Fruit fly (Drosophila melanogaster) whole organism, embryonic: ENCODE measurements around the gene HDAC4.

ENCODE experiments used
- CG10267 ChIP-seq: fragments of 200-800 bp; sonication (Bioruptor generic); optimal IDR thresholded peaks from 2 replicates; lab custom pipeline; 2018; ENCODE audit warnings: missing biosample characterization, mild to moderate bottlenecking, missing genetic modification characterization, moderate library complexity
- CG10565 ChIP-seq: fragments of 200-800 bp; sonication (Bioruptor generic); optimal IDR thresholded peaks from 3 replicates; lab custom pipeline; 2016; ENCODE audit warnings: missing biosample characterization, mild to moderate bottlenecking, missing genetic modification characterization
- CG10979 ChIP-seq: fragments of 200-800 bp; sonication (Bioruptor generic); optimal IDR thresholded peaks from 2 replicates; lab custom pipeline; 2018; ENCODE audit warnings: missing biosample characterization, mild to moderate bottlenecking, missing genetic modification characterization, moderate library complexity
- CG11247 ChIP-seq: fragments of 200-800 bp; sonication (Bioruptor generic); IDR thresholded peaks from 2 replicates; pipeline ENCODE4 v1.3.6; 2022; ENCODE audit warnings: missing biosample characterization, missing genetic modification characterization
- CG11560 ChIP-seq: fragments of 200-800 bp; sonication (Bioruptor generic); IDR thresholded peaks from 3 replicates; pipeline ENCODE4 v1.3.6; 2022; ENCODE audit warnings: missing biosample characterization, missing genetic modification characterization
- CG12104 ChIP-seq: fragments of 200-800 bp; sonication (Bioruptor generic); optimal IDR thresholded peaks from 3 replicates; lab custom pipeline; 2016; ENCODE audit warnings: missing biosample characterization, missing genetic modification characterization
- CG12155 ChIP-seq: fragments of 200-800 bp; sonication (Bioruptor generic); optimal IDR thresholded peaks from 3 replicates; lab custom pipeline; 2016; ENCODE audit warnings: missing biosample characterization, missing genetic modification characterization
- CG12769 ChIP-seq: fragments of 200-800 bp; sonication (Bioruptor generic); optimal IDR thresholded peaks from 2 replicates; lab custom pipeline; 2019; ENCODE audit warnings: missing biosample characterization, mild to moderate bottlenecking, missing genetic modification characterization, moderate library complexity
- CG13775 ChIP-seq: fragments of 200-800 bp; sonication (Bioruptor generic); optimal IDR thresholded peaks from 3 replicates; lab custom pipeline; 2017; ENCODE audit warnings: missing biosample characterization, mild to moderate bottlenecking, missing genetic modification characterization
- CG14014 ChIP-seq: fragments of 200-800 bp; sonication (Bioruptor generic); IDR thresholded peaks from 2 replicates; pipeline ENCODE4 v1.3.6; 2022; ENCODE audit warnings: missing biosample characterization, missing genetic modification characterization
- CG17186 ChIP-seq: fragments of 200-800 bp; sonication (Bioruptor generic); optimal IDR thresholded peaks from 3 replicates; lab custom pipeline; 2017; ENCODE audit warnings: missing biosample characterization, missing genetic modification reagents, missing genetic modification characterization
- CG31365 ChIP-seq: fragments of 200-800 bp; sonication (Bioruptor generic); optimal IDR thresholded peaks from 2 replicates; lab custom pipeline; 2018; ENCODE audit warnings: missing biosample characterization, mild to moderate bottlenecking, missing genetic modification characterization
- CG32772 ChIP-seq: fragments of 200-800 bp; sonication (Bioruptor generic); IDR thresholded peaks from 2 replicates; pipeline ENCODE4 v1.3.6; 2022; ENCODE audit warnings: missing biosample characterization, missing genetic modification characterization
- CG34376 ChIP-seq: fragments of 200-800 bp; sonication (Bioruptor generic); optimal IDR thresholded peaks from 2 replicates; lab custom pipeline; 2018; ENCODE audit warnings: missing biosample characterization, mild to moderate bottlenecking, missing genetic modification characterization
- CG3838 ChIP-seq: fragments of 200-800 bp; sonication (Bioruptor generic); optimal IDR thresholded peaks from 3 replicates; lab custom pipeline; 2016; ENCODE audit warnings: missing biosample characterization, missing genetic modification characterization
- CG6254 ChIP-seq: fragments of 200-800 bp; sonication (Bioruptor generic); optimal IDR thresholded peaks from 3 replicates; lab custom pipeline; 2017; ENCODE audit warnings: mild to moderate bottlenecking, missing biosample characterization, missing genetic modification reagents, missing genetic modification characterization
- CG6689 ChIP-seq: fragments of 200-800 bp; sonication (Bioruptor generic); IDR thresholded peaks from 2 replicates; pipeline ENCODE4 v1.3.6; 2022; ENCODE audit warnings: missing biosample characterization, missing genetic modification characterization
- CG7357 ChIP-seq: fragments of 200-800 bp; sonication (Bioruptor generic); IDR thresholded peaks from 3 replicates; pipeline ENCODE4 v1.3.6; 2022; ENCODE audit warnings: missing biosample characterization, missing genetic modification characterization
- CG8281 ChIP-seq: fragments of 200-800 bp; sonication (Bioruptor generic); optimal IDR thresholded peaks from 2 replicates; lab custom pipeline; 2018; ENCODE audit warnings: missing biosample characterization, mild to moderate bottlenecking, missing genetic modification characterization, moderate library complexity
- CG8388 ChIP-seq: fragments of 200-800 bp; sonication (Bioruptor generic); optimal IDR thresholded peaks from 2 replicates; lab custom pipeline; 2019; ENCODE audit warnings: missing biosample characterization, mild to moderate bottlenecking, missing genetic modification characterization, moderate library complexity
- CG9817 ChIP-seq: fragments of 200-800 bp; sonication (Bioruptor generic); optimal IDR thresholded peaks from 2 replicates; lab custom pipeline; 2018; ENCODE audit warnings: missing biosample characterization, mild to moderate bottlenecking, missing genetic modification characterization, moderate library complexity
- CHES-1-like ChIP-seq: fragments of 200-800 bp; sonication (Bioruptor generic); optimal IDR thresholded peaks from 2 replicates; lab custom pipeline; 2016; ENCODE audit warnings: missing biosample characterization, missing genetic modification characterization
- Dfd ChIP-seq, 2 experiments: fragments of >200 bp; optimal IDR thresholded peaks; 2 replicates each; lab custom pipeline; 2017; ENCODE audit warnings: missing biosample characterization in 2 of 2, missing genetic modification characterization in 2 of 2
- ERR ChIP-seq: fragments of 200-800 bp; sonication (Bioruptor generic); optimal IDR thresholded peaks from 2 replicates; lab custom pipeline; 2016; ENCODE audit warnings: missing biosample characterization, missing genetic modification characterization
- H2.0 ChIP-seq: fragments of 200-800 bp; sonication (Bioruptor generic); IDR thresholded peaks from 2 replicates; pipeline ENCODE4 v1.3.6; 2022; ENCODE audit warnings: missing biosample characterization, missing genetic modification characterization
- HmgD ChIP-seq: fragments of 200-800 bp; sonication (Bioruptor generic); optimal IDR thresholded peaks from 3 replicates; lab custom pipeline; 2016; ENCODE audit warnings: missing biosample characterization, missing genetic modification characterization
- Hmx ChIP-seq: fragments of 200-800 bp; sonication (Bioruptor generic); optimal IDR thresholded peaks from 2 replicates; lab custom pipeline; 2016; ENCODE audit warnings: missing biosample characterization, missing genetic modification characterization
- Lim3 ChIP-seq: fragments of 200-800 bp; sonication (Bioruptor generic); IDR thresholded peaks from 2 replicates; pipeline ENCODE4 v1.3.6; 2022; ENCODE audit warnings: missing biosample characterization, missing genetic modification characterization
- Ssrp ChIP-seq: fragments of 200-800 bp; sonication (Bioruptor generic); optimal IDR thresholded peaks from 2 replicates; lab custom pipeline; 2018; ENCODE audit warnings: missing biosample characterization, mild to moderate bottlenecking, missing genetic modification characterization, moderate library complexity
- YL-1 ChIP-seq: fragments of 200-800 bp; sonication (Bioruptor generic); optimal IDR thresholded peaks from 3 replicates; lab custom pipeline; 2017; ENCODE audit warnings: missing biosample characterization, mild to moderate bottlenecking, missing genetic modification characterization
- ac ChIP-seq: fragments of 200-800 bp; sonication (Bioruptor generic); optimal IDR thresholded peaks from 3 replicates; lab custom pipeline; 2017; ENCODE audit warnings: missing biosample characterization, mild to moderate bottlenecking, missing genetic modification characterization
- bcd ChIP-seq: fragments of 200-800 bp; sonication (Bioruptor generic); optimal IDR thresholded peaks from 2 replicates; lab custom pipeline; 2017; ENCODE audit warnings: missing biosample characterization, mild to moderate bottlenecking, missing genetic modification characterization
- bigmax ChIP-seq: fragments of 200-800 bp; sonication (Bioruptor generic); optimal IDR thresholded peaks from 2 replicates; lab custom pipeline; 2018; ENCODE audit warnings: missing biosample characterization, mild to moderate bottlenecking, missing genetic modification characterization
- cas ChIP-seq: fragments of 200-800 bp; sonication (Bioruptor generic); IDR thresholded peaks from 2 replicates; pipeline ENCODE4 v1.3.6; 2022; ENCODE audit warnings: missing biosample characterization, missing genetic modification characterization
- cato ChIP-seq: fragments of 200-800 bp; sonication (Bioruptor generic); optimal IDR thresholded peaks from 2 replicates; lab custom pipeline; 2016; ENCODE audit warnings: missing biosample characterization, missing genetic modification characterization, borderline replicate concordance
- gce ChIP-seq: fragments of 200-800 bp; sonication (Bioruptor generic); IDR thresholded peaks from 3 replicates; pipeline ENCODE4 v1.3.6; 2022; ENCODE audit warnings: missing biosample characterization, missing genetic modification characterization
- grau ChIP-seq: fragments of 200-800 bp; optimal IDR thresholded peaks from 3 replicates; lab custom pipeline; 2019; ENCODE audit warnings: missing biosample characterization, mild to moderate bottlenecking, missing genetic modification characterization, moderate library complexity
- grn ChIP-seq: fragments of 200-800 bp; sonication (Bioruptor generic); optimal IDR thresholded peaks from 3 replicates; lab custom pipeline; 2017; ENCODE audit warnings: missing biosample characterization, missing genetic modification characterization
- her ChIP-seq: fragments of 200-800 bp; sonication (Bioruptor generic); optimal IDR thresholded peaks from 2 replicates; lab custom pipeline; 2016; ENCODE audit warnings: missing biosample characterization, missing genetic modification characterization
- hkb ChIP-seq, 2 experiments: fragments of 200-800 bp in 1 of 2; fragments of >200 bp in 1 of 2; sonication (Bioruptor generic) in 1 of 2; IDR thresholded peaks in 1 of 2; optimal IDR thresholded peaks in 1 of 2; 2 replicates each; pipeline versions ENCODE4 v1.3.6 to Lab custom; 2017 to 2022; ENCODE audit warnings: missing biosample characterization in 1 of 2, missing genetic modification characterization in 1 of 2
- kay ChIP-seq: fragments of 200-800 bp; sonication (Bioruptor generic); optimal IDR thresholded peaks from 2 replicates; lab custom pipeline; 2016; ENCODE audit warnings: missing biosample characterization, missing genetic modification characterization
- lov ChIP-seq, 2 experiments: fragments of 200-800 bp in 1 of 2; fragments of >200 bp in 1 of 2; sonication (Bioruptor generic) in 1 of 2; IDR thresholded peaks in 1 of 2; optimal IDR thresholded peaks in 1 of 2; 2 replicates in 1 of 2; 3 replicates in 1 of 2; pipeline versions ENCODE4 v1.3.6 to Lab custom; 2017 to 2022; ENCODE audit warnings: missing biosample characterization in 1 of 2, missing genetic modification characterization in 1 of 2
- oc ChIP-seq: fragments of 200-800 bp; sonication (Bioruptor generic); optimal IDR thresholded peaks from 2 replicates; lab custom pipeline; 2018; ENCODE audit warnings: missing biosample characterization, mild to moderate bottlenecking, missing genetic modification characterization, moderate library complexity
- ranshi ChIP-seq: fragments of 200-800 bp; sonication (Bioruptor generic); IDR thresholded peaks from 2 replicates; pipeline ENCODE4 v1.3.6; 2022; ENCODE audit warnings: missing biosample characterization, missing genetic modification characterization
- sc ChIP-seq, 3 experiments: fragments of >200 bp in 2 of 3; fragments of 200-800 bp in 1 of 3; sonication (Bioruptor generic) in 1 of 3; optimal IDR thresholded peaks; 2 replicates in 2 of 3; 3 replicates in 1 of 3; lab custom pipeline; 2017; ENCODE audit warnings: mild to moderate bottlenecking in 1 of 3, missing biosample characterization in 1 of 3, missing genetic modification characterization in 1 of 3, missing genetic modification reagents in 1 of 3
- sima ChIP-seq: fragments of 200-800 bp; sonication (Bioruptor generic); optimal IDR thresholded peaks from 2 replicates; lab custom pipeline; 2016; ENCODE audit warnings: missing biosample characterization, missing genetic modification characterization
- slp2 ChIP-seq: fragments of 200-800 bp; sonication (Bioruptor generic); optimal IDR thresholded peaks from 2 replicates; lab custom pipeline; 2016; ENCODE audit warnings: missing biosample characterization, missing genetic modification characterization
- sob ChIP-seq: fragments of 200-800 bp; sonication (Bioruptor generic); IDR thresholded peaks from 2 replicates; pipeline ENCODE4 v1.3.6; 2022; ENCODE audit warnings: missing biosample characterization, missing genetic modification characterization
- vvl ChIP-seq: fragments of 200-800 bp; sonication (Bioruptor generic); IDR thresholded peaks from 2 replicates; pipeline ENCODE4 v1.3.6; 2022; ENCODE audit warnings: missing biosample characterization, missing genetic modification characterization

Gene HDAC4

DNA sequence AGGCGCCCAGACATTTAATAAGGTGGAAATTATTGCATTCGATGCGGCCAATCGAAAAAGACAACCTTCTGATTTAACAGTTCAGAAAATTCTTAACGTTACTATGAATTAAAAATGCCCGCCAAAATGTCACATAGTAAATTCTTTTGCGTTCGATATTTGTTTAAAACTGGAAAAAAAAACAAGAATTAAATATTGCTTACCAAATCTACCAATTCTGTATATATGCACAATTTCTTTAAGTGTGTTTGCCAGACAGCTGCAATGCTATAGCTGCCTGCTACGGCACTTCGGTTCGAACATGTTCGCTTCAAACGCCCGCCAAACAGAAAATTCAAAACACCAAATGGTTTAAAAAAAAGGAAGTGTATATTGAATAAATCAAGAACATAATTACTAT lies 71.4 kb downstream of the HDAC4 start (continued):
- no peak for TF ChIP-seq bigmax (GFP tag; lab: Kevin White, UChicago)
- peak; percentile 58 for TF ChIP-seq CG8388 (GFP tag; lab: Kevin White, UChicago)
- peak; percentile 75 for TF ChIP-seq sob
- TF ChIP-seq CG12769 (tag; lab: Kevin White, UChicago) = peak; percentile 45
- TF ChIP-seq ERR (GFP tag; lab: Kevin White, UChicago) = peak; percentile 54
- peak; percentile 49 for TF ChIP-seq slp2 (GFP tag; lab: Kevin White, UChicago)
- TF ChIP-seq CG10267 (tag; lab: Kevin White, UChicago) = peak; percentile 50
- no peak; the same call in 2 of the 3 replicates for TF ChIP-seq CG11560 (tag; lab: Robert Waterston, UW)
- TF ChIP-seq sc (optimal IDR thresholded peaks at IDR 0.05; lab: Kevin White, UChicago) = no peak
- TF ChIP-seq sc (GFP tag; optimal IDR thresholded peaks at IDR 0.05; lab: Kevin White, UChicago) = peak; percentile 24
- TF ChIP-seq CG11247 (GFP tag; lab: Robert Waterston, UW) = peak; percentile 45; the same call in 1 of the 2 replicates
- no peak for TF ChIP-seq CG3838
- peak; percentile 35; the same call in 1 of the 3 replicates for TF ChIP-seq CG7357 (GFP tag; lab: Robert Waterston, UW)
- peak; percentile 20 for TF ChIP-seq sima (GFP tag; lab: Kevin White, UChicago)
- peak; percentile 55 for TF ChIP-seq Ssrp (tag; lab: Kevin White, UChicago)
- TF ChIP-seq cato (GFP tag; lab: Kevin White, UChicago) = peak; percentile 46
- peak; percentile 76 for TF ChIP-seq vvl (GFP tag; lab: Robert Waterston, UW)
- TF ChIP-seq CG14014 (GFP tag; lab: Robert Waterston, UW) = no peak
- no peak for TF ChIP-seq lov (optimal IDR thresholded peaks at IDR 0.05; lab: Kevin White, UChicago)
- TF ChIP-seq lov (GFP tag; IDR thresholded peaks at IDR 0.05; lab: Robert Waterston, UW) = peak; percentile 73; the same call in 1 of the 3 replicates
- TF ChIP-seq CG8281 (tag; lab: Kevin White, UChicago) = no peak
- TF ChIP-seq CG6689 (GFP tag; lab: Robert Waterston, UW) = peak; percentile 69
- TF ChIP-seq YL-1 (GFP tag; lab: Kevin White, UChicago) = peak; percentile 7
- no peak for TF ChIP-seq grn (GFP tag; lab: Kevin White, UChicago)
- TF ChIP-seq her (GFP tag; lab: Kevin White, UChicago) = peak; percentile 43
- TF ChIP-seq cas (GFP tag; lab: Robert Waterston, UW) = 0 out of 2 replicates have a peak, but pooled peaks have one; percentile 36
- TF ChIP-seq CG6254 (GFP tag; lab: Kevin White, UChicago) = peak; percentile 0
- no peak for TF ChIP-seq Lim3 (GFP tag; lab: Robert Waterston, UW)
- TF ChIP-seq CHES-1-like (GFP tag; lab: Kevin White, UChicago) = peak; percentile 53
- TF ChIP-seq ac = no peak
- TF ChIP-seq gce (GFP tag; lab: Robert Waterston, UW) = no peak
- TF ChIP-seq kay (GFP tag; lab: Kevin White, UChicago) = peak; percentile 46
- TF ChIP-seq bcd (GFP tag; lab: Kevin White, UChicago) = peak; percentile 56
- no peak for TF ChIP-seq CG12104 (GFP tag; lab: Kevin White, UChicago)
- TF ChIP-seq CG10565 (GFP tag; lab: Kevin White, UChicago) = no peak
- TF ChIP-seq CG12155 (GFP tag; lab: Kevin White, UChicago) = peak; percentile 62
- TF ChIP-seq H2.0 = peak; percentile 51; the same call in 1 of the 2 replicates
- no peak for TF ChIP-seq CG34376 (GFP tag; lab: Kevin White, UChicago)
- peak; percentile 32 for TF ChIP-seq CG9817 (tag; lab: Kevin White, UChicago)
- TF ChIP-seq Hmx (GFP tag; lab: Kevin White, UChicago) = peak; percentile 24
- TF ChIP-seq hkb (optimal IDR thresholded peaks at IDR 0.05; lab: Kevin White, UChicago) = no peak
- TF ChIP-seq hkb (GFP tag; IDR thresholded peaks at IDR 0.05; lab: Robert Waterston, UW) = peak; percentile 82
- TF ChIP-seq CG10979 (tag; lab: Kevin White, UChicago) = peak; percentile 62
- no peak for TF ChIP-seq oc (tag; lab: Kevin White, UChicago)
- peak; percentile 37; the same call in 1 of the 2 replicates for TF ChIP-seq CG32772
- TF ChIP-seq CG13775 (GFP tag; lab: Kevin White, UChicago) = peak; percentile 57
- no peak for TF ChIP-seq Dfd (GFP tag; optimal IDR thresholded peaks at IDR 0.05; lab: Kevin White, UChicago)
- TF ChIP-seq HmgD (GFP tag; lab: Kevin White, UChicago) = peak; percentile 69
- no peak for TF ChIP-seq CG17186
- TF ChIP-seq grau (tag; lab: Kevin White, UChicago) = peak; percentile 51
- peak; percentile 58 for TF ChIP-seq ranshi (GFP tag; lab: Robert Waterston, UW)
- peak; percentile 47 for TF ChIP-seq CG31365 (tag; lab: Kevin White, UChicago)
